Fruit fly (Drosophila melanogaster) whole organism, wandering third instar larva: ENCODE measurements around the gene Cnx14D.

ENCODE experiments used
- GATAd ChIP-seq: sonication (Bioruptor generic); optimal IDR thresholded peaks from 2 replicates; lab custom pipeline; 2016; ENCODE audit warnings: missing biosample characterization, missing genetic modification characterization
- brk ChIP-seq: fragments of 200-800 bp; sonication (Bioruptor generic); optimal IDR thresholded peaks from 2 replicates; lab custom pipeline; 2016; ENCODE audit warnings: missing biosample characterization, mild to moderate bottlenecking, missing genetic modification characterization
- jim ChIP-seq: fragments of 175-275, 200-325 bp; sonication (Bioruptor generic); optimal IDR thresholded peaks from 2 replicates; lab custom pipeline; 2016; ENCODE audit warnings: missing biosample characterization, mild to moderate bottlenecking, missing genetic modification characterization
- usp ChIP-seq: fragments of >200 bp; optimal IDR thresholded peaks from 2 replicates; lab custom pipeline; 2017; ENCODE audit warnings: missing biosample characterization, missing genetic modification characterization
- woc ChIP-seq: sonication (Bioruptor generic); optimal IDR thresholded peaks from 2 replicates; lab custom pipeline; 2016; ENCODE audit warnings: missing biosample characterization, mild to moderate bottlenecking, missing genetic modification characterization

- no peak for TF ChIP-seq woc
- TF ChIP-seq usp (GFP tag; lab: Kevin White, UChicago): no peak
- TF ChIP-seq GATAd (GFP tag; lab: Kevin White, UChicago): no peak
- TF ChIP-seq brk: no peak
- TF ChIP-seq jim (GFP tag; lab: Kevin White, UChicago): no peak
These were observed 40.7 kb downstream of the Cnx14D start for dm6 chrX:16484533-16484932.
